Fruit fly (Drosophila melanogaster) whole organism, prepupa: ENCODE measurements around the gene Kul.

ENCODE experiments used
- Blimp-1 ChIP-seq: fragments of 200-800 bp; sonication (Bioruptor generic); optimal IDR thresholded peaks from 3 replicates; lab custom pipeline; 2017; ENCODE audit warnings: missing biosample characterization, missing genetic modification characterization, mild to moderate bottlenecking, moderate library complexity, missing genetic modification reagents
- CG10631 ChIP-seq: fragments of 200-800 bp; sonication (Bioruptor generic); optimal IDR thresholded peaks from 2 replicates; lab custom pipeline; 2016; ENCODE audit warnings: missing biosample characterization, missing genetic modification characterization
- CG10669 ChIP-seq: fragments of 200-800 bp; sonication (Bioruptor generic); optimal IDR thresholded peaks from 3 replicates; lab custom pipeline; 2018; ENCODE audit warnings: missing biosample characterization, mild to moderate bottlenecking, missing genetic modification characterization, moderate library complexity
- CG11294 ChIP-seq: fragments of 200-800 bp; sonication (Bioruptor generic); IDR thresholded peaks from 2 replicates; pipeline ENCODE4 v1.3.6; 2022; ENCODE audit warnings: missing biosample characterization, missing genetic modification characterization
- CG11762 ChIP-seq: fragments of 200-800 bp; sonication (Bioruptor generic); optimal IDR thresholded peaks from 3 replicates; lab custom pipeline; 2016; ENCODE audit warnings: missing biosample characterization, missing genetic modification characterization; ENCODE audit not compliant: insufficient read depth
- CG11902 ChIP-seq: fragments of 200-800 bp; sonication (Bioruptor generic); optimal IDR thresholded peaks from 3 replicates; lab custom pipeline; 2016; ENCODE audit warnings: missing biosample characterization, missing genetic modification characterization
- CG15336 ChIP-seq: fragments of 200-800 bp; sonication (Bioruptor generic); IDR thresholded peaks from 2 replicates; pipeline ENCODE4 v1.3.6; 2022; ENCODE audit warnings: missing biosample characterization, missing genetic modification characterization
- CG1621 ChIP-seq: fragments of 200-800 bp; sonication (Bioruptor generic); optimal IDR thresholded peaks from 3 replicates; lab custom pipeline; 2018; ENCODE audit warnings: missing biosample characterization, mild to moderate bottlenecking, missing genetic modification characterization
- CG16779 ChIP-seq: fragments of 200-800 bp; sonication (Bioruptor generic); optimal IDR thresholded peaks from 3 replicates; lab custom pipeline; 2017; ENCODE audit warnings: missing biosample characterization, mild to moderate bottlenecking, missing genetic modification characterization
- CG3032 ChIP-seq: fragments of 200-800 bp; optimal IDR thresholded peaks from 2 replicates; lab custom pipeline; 2019; ENCODE audit warnings: missing biosample characterization, mild to moderate bottlenecking, missing genetic modification characterization, moderate library complexity
- CG32006 ChIP-seq: fragments of 200-800 bp; sonication (Bioruptor generic); optimal IDR thresholded peaks from 3 replicates; lab custom pipeline; 2017; ENCODE audit warnings: missing biosample characterization, mild to moderate bottlenecking, missing genetic modification characterization
- CG34406 ChIP-seq: fragments of 200-800 bp; sonication (Bioruptor generic); optimal IDR thresholded peaks from 3 replicates; lab custom pipeline; 2016; ENCODE audit warnings: missing biosample characterization, missing genetic modification characterization
- CG4318 ChIP-seq: fragments of 200-800 bp; sonication (Bioruptor generic); optimal IDR thresholded peaks from 3 replicates; lab custom pipeline; 2017; ENCODE audit warnings: missing biosample characterization, mild to moderate bottlenecking, missing genetic modification characterization
- CG6276 ChIP-seq: fragments of 200-800 bp; sonication (Bioruptor generic); optimal IDR thresholded peaks from 2 replicates; lab custom pipeline; 2017; ENCODE audit warnings: missing biosample characterization, mild to moderate bottlenecking, missing genetic modification characterization
- CG6792 ChIP-seq: fragments of 200-800 bp; sonication (Bioruptor generic); optimal IDR thresholded peaks from 3 replicates; lab custom pipeline; 2016; ENCODE audit warnings: missing biosample characterization, missing genetic modification characterization
- CG6854 ChIP-seq: fragments of 200-800 bp; sonication (Bioruptor generic); optimal IDR thresholded peaks from 2 replicates; lab custom pipeline; 2017; ENCODE audit warnings: missing biosample characterization, mild to moderate bottlenecking, missing genetic modification characterization
- CG8119 ChIP-seq: fragments of 200-800 bp; sonication (Bioruptor generic); IDR thresholded peaks from 3 replicates; pipeline ENCODE4 v1.3.6; 2022; ENCODE audit warnings: missing biosample characterization, missing genetic modification characterization
- CG8632 ChIP-seq: fragments of 200-800 bp; sonication (Bioruptor generic); optimal IDR thresholded peaks from 3 replicates; lab custom pipeline; 2016; ENCODE audit warnings: missing biosample characterization, missing genetic modification characterization
- CG9139 ChIP-seq: fragments of 200-800 bp; sonication (Bioruptor generic); optimal IDR thresholded peaks from 3 replicates; lab custom pipeline; 2017; ENCODE audit warnings: missing biosample characterization, mild to moderate bottlenecking, missing genetic modification characterization
- Eip75B ChIP-seq: fragments of 200-800 bp; sonication (Bioruptor generic); optimal IDR thresholded peaks from 3 replicates; lab custom pipeline; 2016; ENCODE audit warnings: missing biosample characterization, missing genetic modification characterization
- Eip78C ChIP-seq: fragments of 200-800 bp; sonication (Bioruptor generic); peaks from one replicate; lab custom pipeline; 2016; ENCODE audit warnings: missing biosample characterization, missing genetic modification characterization
- Ets21C ChIP-seq: fragments of 200-800 bp; sonication (Bioruptor generic); optimal IDR thresholded peaks from 3 replicates; lab custom pipeline; 2016; ENCODE audit warnings: missing biosample characterization, missing genetic modification characterization
- Gug ChIP-seq: fragments of 200-800 bp; sonication (Bioruptor generic); IDR thresholded peaks from 2 replicates; pipeline ENCODE4 v1.3.6; 2022; ENCODE audit warnings: missing biosample characterization, missing genetic modification characterization
- Hr38 ChIP-seq: sonication (Bioruptor generic); optimal IDR thresholded peaks from 2 replicates; lab custom pipeline; 2016; ENCODE audit warnings: missing biosample characterization, missing genetic modification characterization
- Hr39 ChIP-seq: fragments of 200-800 bp; sonication (Bioruptor generic); optimal IDR thresholded peaks from 2 replicates; lab custom pipeline; 2016; ENCODE audit warnings: missing biosample characterization, missing genetic modification characterization
- Hr4 ChIP-seq: fragments of 200-800 bp; sonication (Bioruptor generic); optimal IDR thresholded peaks from 3 replicates; lab custom pipeline; 2016; ENCODE audit warnings: missing biosample characterization, missing genetic modification characterization
- Lpt ChIP-seq: fragments of 200-800 bp; sonication (Bioruptor generic); optimal IDR thresholded peaks from 3 replicates; lab custom pipeline; 2016; ENCODE audit warnings: missing biosample characterization, missing genetic modification characterization
- Met ChIP-seq: fragments of 200-800 bp; sonication (Bioruptor generic); optimal IDR thresholded peaks from 3 replicates; lab custom pipeline; 2016; ENCODE audit warnings: missing biosample characterization, missing genetic modification characterization
- OdsH ChIP-seq: fragments of 200-800 bp; sonication (Bioruptor generic); optimal IDR thresholded peaks from 3 replicates; lab custom pipeline; 2016; ENCODE audit warnings: missing biosample characterization, missing genetic modification characterization
- Sox14 ChIP-seq: fragments of 200-800 bp; sonication (Bioruptor generic); optimal IDR thresholded peaks from 3 replicates; lab custom pipeline; 2016; ENCODE audit warnings: missing biosample characterization, missing genetic modification characterization
- acj6 ChIP-seq: fragments of 200-800 bp; sonication (Bioruptor generic); optimal IDR thresholded peaks from 3 replicates; lab custom pipeline; 2016; ENCODE audit warnings: missing biosample characterization, missing genetic modification characterization
- cyc ChIP-seq: fragments of 200-800 bp; sonication (Bioruptor generic); optimal IDR thresholded peaks from 3 replicates; lab custom pipeline; 2016; ENCODE audit warnings: missing biosample characterization, missing genetic modification characterization
- dac ChIP-seq: fragments of 200-800 bp; sonication (Bioruptor generic); optimal IDR thresholded peaks from 2 replicates; lab custom pipeline; 2017; ENCODE audit warnings: missing biosample characterization, mild to moderate bottlenecking, missing genetic modification characterization
- dsx ChIP-seq: fragments of 200-800 bp; optimal IDR thresholded peaks from 3 replicates; lab custom pipeline; 2019; ENCODE audit warnings: missing biosample characterization, mild to moderate bottlenecking, missing genetic modification characterization, moderate library complexity; ENCODE audit not compliant: poor library complexity, severe bottlenecking
- eg ChIP-seq: fragments of 200-800 bp; sonication (Bioruptor generic); IDR thresholded peaks from 3 replicates; pipeline ENCODE4 v1.3.6; 2022; ENCODE audit warnings: missing biosample characterization, missing genetic modification characterization
- esn ChIP-seq: fragments of 200-800 bp; sonication (Bioruptor generic); optimal IDR thresholded peaks from 2 replicates; lab custom pipeline; 2016; ENCODE audit warnings: missing biosample characterization, mild to moderate bottlenecking, missing genetic modification characterization, moderate library complexity
- net ChIP-seq: fragments of 200-800 bp; sonication (Bioruptor generic); optimal IDR thresholded peaks from 3 replicates; lab custom pipeline; 2016; ENCODE audit warnings: missing biosample characterization, missing genetic modification characterization
- pdm3 ChIP-seq: fragments of 200-800 bp; sonication (Bioruptor generic); optimal IDR thresholded peaks from 3 replicates; lab custom pipeline; 2016; ENCODE audit warnings: missing biosample characterization, missing genetic modification characterization
- spab ChIP-seq: fragments of 200-800 bp; sonication (Bioruptor generic); optimal IDR thresholded peaks from 2 replicates; lab custom pipeline; 2017; ENCODE audit warnings: missing biosample characterization, mild to moderate bottlenecking, missing genetic modification characterization, missing genetic modification reagents
- svp ChIP-seq: fragments of 200-800 bp; sonication (Bioruptor generic); peaks from one replicate; lab custom pipeline; 2016; ENCODE audit warnings: missing biosample characterization, missing genetic modification characterization
- topi ChIP-seq: fragments of 200-800 bp; sonication (Bioruptor generic); optimal IDR thresholded peaks from 3 replicates; lab custom pipeline; 2016; ENCODE audit warnings: missing biosample characterization, missing genetic modification characterization

The Kul gene

dm6 chr3R:29695744-29696143 lies 29.9 kb upstream of the Kul start:
- no peak for TF ChIP-seq Eip78C (GFP tag; lab: Kevin White, UChicago)

- TF ChIP-seq Hr39, result peak; percentile 8
- no peak for TF ChIP-seq pdm3 (GFP tag; lab: Kevin White, UChicago)
Measured at dm6 chr3R:29696359-29696758, 29.3 kb upstream of the Kul start.

DNA sequence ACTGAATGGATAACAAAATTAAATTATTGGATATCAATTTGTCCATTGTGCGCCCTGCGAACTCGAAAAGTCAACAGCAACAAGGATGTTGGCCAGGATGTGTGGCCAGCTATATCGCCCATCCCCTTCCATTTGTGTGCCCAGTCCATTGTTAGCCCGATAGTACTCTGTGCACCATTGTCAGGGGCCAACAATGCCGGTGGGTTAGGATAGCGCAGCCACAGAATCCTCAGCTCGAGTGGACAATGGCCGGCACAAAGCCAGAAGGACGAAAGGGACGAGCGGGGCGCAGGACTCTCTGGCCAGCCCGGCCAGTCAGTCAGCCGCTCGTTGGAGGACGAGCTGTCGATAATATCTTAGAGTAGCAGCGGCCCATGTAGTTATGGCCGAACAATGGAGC lies 27.8 kb upstream of the Kul start:
- no peak for TF ChIP-seq spab (GFP tag; lab: Kevin White, UChicago)
- TF ChIP-seq esn (GFP tag; lab: Kevin White, UChicago), result no peak
- no peak for TF ChIP-seq CG9139
- TF ChIP-seq pdm3 (GFP tag; lab: Kevin White, UChicago), result no peak
- TF ChIP-seq dac (GFP tag; lab: Kevin White, UChicago), result no peak
- no peak for TF ChIP-seq CG10669 (GFP tag; lab: Kevin White, UChicago)
- no peak for TF ChIP-seq Hr4 (GFP tag; lab: Kevin White, UChicago)
- no peak for TF ChIP-seq Met (GFP tag; lab: Kevin White, UChicago)
- no peak for TF ChIP-seq CG6276 (GFP tag; lab: Kevin White, UChicago)
- TF ChIP-seq dsx (GFP tag; lab: Kevin White, UChicago), result no peak
- TF ChIP-seq CG8119 (GFP tag; lab: Robert Waterston, UW), result no peak
- TF ChIP-seq CG1621 (tag; lab: Kevin White, UChicago), result no peak
- TF ChIP-seq Gug (GFP tag; lab: Robert Waterston, UW), result no peak
- TF ChIP-seq Blimp-1, result no peak
- TF ChIP-seq svp (GFP tag; lab: Kevin White, UChicago), result no peak
- TF ChIP-seq CG15336 (GFP tag; lab: Robert Waterston, UW), result no peak
- no peak for TF ChIP-seq Ets21C
- TF ChIP-seq Hr38 (GFP tag; lab: Kevin White, UChicago), result no peak
- no peak for TF ChIP-seq Lpt
- TF ChIP-seq, all 60 proteins: peak for 0

DNA sequence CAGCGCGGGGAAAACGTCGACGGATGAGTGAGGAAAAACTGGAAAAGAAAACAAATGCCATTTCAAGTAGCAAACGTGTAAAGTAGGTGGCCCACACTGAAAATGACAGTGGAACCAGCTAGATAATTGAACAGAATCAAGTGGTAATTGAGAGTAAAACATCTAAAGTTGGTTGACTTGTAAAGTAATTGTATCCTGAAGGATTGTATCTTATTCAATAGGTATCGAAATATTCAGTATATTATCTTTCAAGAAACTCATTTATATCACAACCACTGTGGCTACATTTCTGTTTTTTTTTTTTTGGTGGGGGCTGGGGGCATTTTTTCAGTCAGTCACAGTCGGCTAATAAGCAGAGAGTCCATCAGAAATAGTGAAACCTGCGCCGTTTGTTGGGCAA lies 26.4 kb upstream of the Kul start:
- TF ChIP-seq CG15336 (GFP tag; lab: Robert Waterston, UW) (peak; percentile 47; the same call in 1 of the 2 replicates), net (GFP tag; lab: Kevin White, UChicago) (no peak), CG8119 (GFP tag; lab: Robert Waterston, UW) (peak; percentile 42; the same call in 1 of the 3 replicates), eg (GFP tag; lab: Robert Waterston, UW) (peak; percentile 68; the same call in 2 of the 3 replicates), Eip78C (GFP tag; lab: Kevin White, UChicago) (peak; percentile 15), CG32006 (GFP tag; lab: Kevin White, UChicago) (peak; percentile 26), acj6 (GFP tag; lab: Kevin White, UChicago) (no peak), Hr4 (GFP tag; lab: Kevin White, UChicago) (peak; percentile 12)

DNA sequence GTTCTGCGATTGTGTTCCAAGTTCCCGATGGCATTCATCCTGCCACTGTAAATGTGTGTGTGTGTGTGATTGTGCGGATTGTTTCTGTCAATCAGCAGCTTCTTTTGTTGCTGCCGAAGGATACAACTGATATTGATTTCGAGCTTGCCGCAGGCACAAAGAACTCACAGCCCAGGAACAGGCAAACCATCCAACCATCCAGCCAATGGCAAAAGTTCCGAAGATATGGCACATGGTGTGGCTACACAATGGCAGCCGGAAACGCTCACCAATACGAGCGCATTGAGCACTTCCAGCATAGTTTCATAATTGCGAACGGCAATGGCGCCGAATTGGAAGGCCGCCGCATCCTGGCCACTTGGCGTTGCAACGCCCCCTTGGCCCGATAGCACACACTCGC lies 23.9 kb upstream of the Kul start:
- TF ChIP-seq CG16779 (tag; lab: Kevin White, UChicago), result no peak
- TF ChIP-seq svp (GFP tag; lab: Kevin White, UChicago), result no peak
- TF ChIP-seq CG32006 (GFP tag; lab: Kevin White, UChicago), result no peak
- no peak for TF ChIP-seq dac (GFP tag; lab: Kevin White, UChicago)
- TF ChIP-seq pdm3 (GFP tag; lab: Kevin White, UChicago), result no peak
- no peak for TF ChIP-seq eg (GFP tag; lab: Robert Waterston, UW)
- TF ChIP-seq Ets21C, result no peak
- TF ChIP-seq CG8632, result no peak
- TF ChIP-seq Sox14 (GFP tag; lab: Kevin White, UChicago), result no peak
- TF ChIP-seq CG11902, result no peak
- no peak for TF ChIP-seq CG6854 (GFP tag; lab: Kevin White, UChicago)
- TF ChIP-seq, all 60 proteins: peak for 0

DNA sequence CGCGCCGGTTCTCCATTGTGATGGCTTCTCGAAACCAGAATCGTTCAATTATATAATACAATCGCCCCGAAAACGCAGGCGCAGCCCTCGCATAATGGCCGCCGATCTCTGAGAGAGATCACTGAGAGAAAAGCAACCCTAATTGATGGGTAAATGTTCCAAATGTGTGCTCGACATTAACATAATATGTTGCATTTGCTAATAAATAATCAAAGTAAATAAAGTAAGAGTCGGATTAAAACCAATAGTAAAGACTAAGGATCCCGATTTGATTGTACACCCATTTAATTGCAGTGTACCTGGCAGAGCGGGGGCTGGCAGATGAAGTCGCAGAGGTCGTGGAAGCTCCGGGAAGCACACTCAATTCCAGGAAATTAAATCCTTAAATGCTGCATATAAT lies 21.1 kb upstream of the Kul start:
- no peak for TF ChIP-seq CG9139
- TF ChIP-seq CG11762 (GFP tag; lab: Kevin White, UChicago), result no peak
- no peak for TF ChIP-seq CG15336 (GFP tag; lab: Robert Waterston, UW)
- TF ChIP-seq CG11294 (GFP tag; lab: Robert Waterston, UW), result no peak
- no peak for TF ChIP-seq Lpt
- no peak for TF ChIP-seq OdsH (GFP tag; lab: Kevin White, UChicago)
- TF ChIP-seq CG4318 (GFP tag; lab: Kevin White, UChicago), result no peak
- no peak for TF ChIP-seq spab (GFP tag; lab: Kevin White, UChicago)
- no peak for TF ChIP-seq CG3032 (tag; lab: Kevin White, UChicago)
- no peak for TF ChIP-seq CG6792
- no peak for TF ChIP-seq eg (GFP tag; lab: Robert Waterston, UW)
- no peak for TF ChIP-seq Eip75B (GFP tag; lab: Kevin White, UChicago)
- no peak for TF ChIP-seq dsx (GFP tag; lab: Kevin White, UChicago)
- TF ChIP-seq Hr4 (GFP tag; lab: Kevin White, UChicago), result no peak
- peak; percentile 29 for TF ChIP-seq topi (GFP tag; lab: Kevin White, UChicago)
- peak; percentile 40 for TF ChIP-seq Met (GFP tag; lab: Kevin White, UChicago)
- TF ChIP-seq CG8632, result no peak
- no peak for TF ChIP-seq CG34406
- peak; percentile 45 for TF ChIP-seq cyc (GFP tag; lab: Kevin White, UChicago)
- TF ChIP-seq CG10631, result no peak
